Worm (Caenorhabditis elegans): ENCODE data around the gene lips-6.
A peak's percentile ranks its signal among the peaks of the same experiment; 100 is the strongest.

The lips-6 gene

ce11 chrIV:12032383-12032782 is 16.9 kb upstream of the lips-6 start:
- no peak for TF ChIP-seq lsl-1 (GFP tag; optimal IDR thresholded peaks at IDR 0.05)
- no peak for TF ChIP-seq sea-2 (GFP tag; IDR thresholded peaks at IDR 0.05)
- TF ChIP-seq ztf-6 (GFP tag; IDR thresholded peaks at IDR 0.05), result no peak
- peak; percentile 36 for TF ChIP-seq unc-62 (GFP tag; optimal IDR thresholded peaks at IDR 0.05)
- peak; percentile 65 for TF ChIP-seq tlf-1 (GFP tag; optimal IDR thresholded peaks at IDR 0.05)
- peak; percentile 12 for TF ChIP-seq T07F8.4 (tag; optimal IDR thresholded peaks at IDR 0.05)
- TF ChIP-seq lin-26 (GFP tag; IDR thresholded peaks at IDR 0.05), result no peak
- no peak for TF ChIP-seq zim-3 (tag; optimal IDR thresholded peaks at IDR 0.05)
- no peak for TF ChIP-seq tbx-9 (tag; optimal IDR thresholded peaks at IDR 0.05; ENCODE audit: borderline replicate concordance)
- TF ChIP-seq snpc-1.1 (tag; optimal IDR thresholded peaks at IDR 0.05; ENCODE audit: insufficient read depth), result no peak
- TF ChIP-seq K11D2.4 (GFP tag; IDR thresholded peaks at IDR 0.05), result peak; percentile 77
- no peak for TF ChIP-seq madf-8 (GFP tag; conservative IDR thresholded peaks at IDR 0.05)
- no peak for TF ChIP-seq bed-2 (GFP tag; IDR thresholded peaks at IDR 0.05)
- peak; percentile 96 for TF ChIP-seq hmg-1.2 (GFP tag; IDR thresholded peaks at IDR 0.05)
- TF ChIP-seq F33H1.4 (GFP tag; IDR thresholded peaks at IDR 0.05), result no peak
- no peak for TF ChIP-seq mes-4 (tag; optimal IDR thresholded peaks at IDR 0.05)
- no peak for TF ChIP-seq B0019.2 (GFP tag; conservative IDR thresholded peaks at IDR 0.05)
- TF ChIP-seq snpc-1.3 (tag; optimal IDR thresholded peaks at IDR 0.05; ENCODE audit: insufficient read depth), result no peak
- TF ChIP-seq nhr-179 (tag; optimal IDR thresholded peaks at IDR 0.05), result no peak
- TF ChIP-seq let-526 (GFP tag; IDR thresholded peaks at IDR 0.05), result 0 out of 2 replicates have a peak, but pooled peaks have one; percentile 22
- no peak for TF ChIP-seq madf-3 (GFP tag; IDR thresholded peaks at IDR 0.05)
- no peak for TF ChIP-seq Y79H2A.3 (GFP tag; conservative IDR thresholded peaks at IDR 0.05)
- no peak for TF ChIP-seq xnd-1 (tag; optimal IDR thresholded peaks at IDR 0.05)
- TF ChIP-seq egrh-3 (GFP tag; IDR thresholded peaks at IDR 0.05), result peak; percentile 17; the same call in 1 of the 2 replicates
- TF ChIP-seq ztf-25 (GFP tag; IDR thresholded peaks at IDR 0.05), result no peak
- TF ChIP-seq C17E4.6 (GFP tag; IDR thresholded peaks at IDR 0.05), result peak; percentile 44; the same call in 1 of the 2 replicates
- peak; percentile 63 for TF ChIP-seq ZK185.1 (tag; optimal IDR thresholded peaks at IDR 0.05; ENCODE audit: poor library complexity, severe bottlenecking)
- peak; percentile 92 for TF ChIP-seq hsf-1 (GFP tag; IDR thresholded peaks at IDR 0.05)
- TF ChIP-seq pha-4 (tag; optimal IDR thresholded peaks at IDR 0.05), result no peak
- peak in 1 of 3 experiments; percentile 67 for TF ChIP-seq lin-35 (GFP tag; optimal IDR thresholded peaks at IDR 0.05)
- 0 out of 2 replicates have a peak, but pooled peaks have one; percentile 33 for TF ChIP-seq hmg-20 (GFP tag; IDR thresholded peaks at IDR 0.05)
- peak; percentile 48; the same call in 1 of the 2 replicates for TF ChIP-seq Y95B8A.8 (GFP tag; IDR thresholded peaks at IDR 0.05)
- TF ChIP-seq aptf-2 (GFP tag; conservative IDR thresholded peaks at IDR 0.05), result no peak
- no peak for TF ChIP-seq F39B2.1 (GFP tag; IDR thresholded peaks at IDR 0.05)
- peak; percentile 90 for TF ChIP-seq ceh-27 (GFP tag; optimal IDR thresholded peaks at IDR 0.05)
- TF ChIP-seq gei-17 (GFP tag; optimal IDR thresholded peaks at IDR 0.05), result peak; percentile 74
- TF ChIP-seq cebp-1 (GFP tag; IDR thresholded peaks at IDR 0.05), result peak; percentile 63; the same call in 1 of the 2 replicates
- peak; percentile 88 for TF ChIP-seq cebp-1 (tag; optimal IDR thresholded peaks at IDR 0.05)
- TF ChIP-seq B0336.3 (GFP tag; IDR thresholded peaks at IDR 0.05), result peak; percentile 95
- TF ChIP-seq B0035.1 (tag; optimal IDR thresholded peaks at IDR 0.05), result peak; percentile 64
- peak; percentile 52 for TF ChIP-seq fkh-3 (tag; optimal IDR thresholded peaks at IDR 0.05)
- no peak for TF ChIP-seq hlh-12 (tag; optimal IDR thresholded peaks at IDR 0.05)
- TF ChIP-seq attf-6 (GFP tag; IDR thresholded peaks at IDR 0.05), result no peak
- peak; percentile 77 for TF ChIP-seq K12H6.12 (tag; optimal IDR thresholded peaks at IDR 0.05)
- no peak for TF ChIP-seq bed-1 (GFP tag; IDR thresholded peaks at IDR 0.05)
- TF ChIP-seq hlh-26 (GFP tag; conservative IDR thresholded peaks at IDR 0.05), result no peak
- TF ChIP-seq Y56A3A.18 (GFP tag; IDR thresholded peaks at IDR 0.05), result peak; percentile 50; the same call in 1 of the 2 replicates
- no peak for TF ChIP-seq cebp-2 (GFP tag; IDR thresholded peaks at IDR 0.05)
- TF ChIP-seq dpff-1 (tag; optimal IDR thresholded peaks at IDR 0.05), result no peak

All from whole organism, young adult.